Fruit fly (Drosophila melanogaster): Measurements from ENCODE around the gene CG11696.
A peak's percentile ranks its signal among the peaks of the same experiment; 100 is the strongest.

Gene CG11696

DNA sequence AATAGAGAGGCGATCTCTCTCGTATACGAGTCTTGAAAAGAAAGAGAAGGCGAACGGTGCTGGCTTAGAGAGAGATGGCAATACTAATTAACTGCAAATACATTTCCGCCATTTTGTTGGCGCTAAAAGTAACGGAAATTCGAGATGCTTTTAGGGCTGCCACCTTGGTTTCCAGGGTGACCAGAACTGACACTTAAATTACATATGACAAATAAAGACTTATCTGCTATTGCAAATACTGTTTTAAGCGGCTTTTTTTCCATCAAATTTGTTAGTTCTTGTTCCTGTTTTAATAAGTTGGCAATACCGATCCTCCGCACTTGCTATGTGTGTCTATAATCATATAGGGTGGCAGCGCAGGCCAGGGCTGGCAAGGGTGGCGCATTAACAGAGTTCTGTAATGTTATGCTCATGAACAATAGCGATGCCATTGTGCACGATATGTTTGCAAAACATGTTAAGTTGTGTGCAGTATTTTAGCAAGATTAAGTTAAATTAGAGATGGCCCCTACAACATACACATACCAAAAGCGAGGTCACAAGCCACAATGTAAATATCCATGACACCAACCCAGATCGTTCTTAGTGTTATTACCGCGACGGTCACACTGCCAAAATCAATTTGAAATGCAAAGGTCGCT lies 6.8 kb downstream of the CG11696 start, which contains the start of gene nod (continued):
- peak; percentile 56 for TF ChIP-seq Atf6 (GFP tag; IDR thresholded peaks at IDR 0.05)
- peak; percentile 22 for TF ChIP-seq crc (GFP tag; optimal IDR thresholded peaks at IDR 0.05)
- TF ChIP-seq Dp (GFP tag; optimal IDR thresholded peaks at IDR 0.05) = peak; percentile 82
- TF ChIP-seq Lim3 (GFP tag; IDR thresholded peaks at IDR 0.05) = 0 out of 2 replicates have a peak, but pooled peaks have one; percentile 11
- TF ChIP-seq Adf1 (GFP tag; IDR thresholded peaks at IDR 0.05) = peak; percentile 14; the same call in 1 of the 2 replicates
- no peak for TF ChIP-seq kah (GFP tag; optimal IDR thresholded peaks at IDR 0.05)
- TF ChIP-seq pfk (GFP tag; optimal IDR thresholded peaks at IDR 0.05) = no peak
- peak; percentile 11 for TF ChIP-seq Sry-β (GFP tag; optimal IDR thresholded peaks at IDR 0.05)
- TF ChIP-seq Kr (GFP tag; optimal IDR thresholded peaks at IDR 0.05) = no peak
- peak; percentile 76; the same call in 2 of the 3 replicates for TF ChIP-seq ci (GFP tag; IDR thresholded peaks at IDR 0.05)
- peak; percentile 45 for TF ChIP-seq fd96Cb (tag; optimal IDR thresholded peaks at IDR 0.05)
- TF ChIP-seq CG14860 (GFP tag; IDR thresholded peaks at IDR 0.05; ENCODE audit: partially characterized antibody) = no peak; the same call in 2 of the 3 replicates
- TF ChIP-seq caup (GFP tag; optimal IDR thresholded peaks at IDR 0.05; ENCODE audit: severe bottlenecking) = peak; percentile 68
- TF ChIP-seq nom (GFP tag; optimal IDR thresholded peaks at IDR 0.05) = no peak
- peak; percentile 94 for TF ChIP-seq Ets97D (GFP tag; optimal IDR thresholded peaks at IDR 0.05)
- peak; percentile 41 for TF ChIP-seq CG15696 (tag; optimal IDR thresholded peaks at IDR 0.05)
- TF ChIP-seq CTCF (GFP tag; optimal IDR thresholded peaks at IDR 0.05) = peak; percentile 56
- TF ChIP-seq E2f2 (GFP tag; IDR thresholded peaks at IDR 0.05) = peak; percentile 83
- peak; percentile 63 for TF ChIP-seq CG16813 (GFP tag; IDR thresholded peaks at IDR 0.05; ENCODE audit: partially characterized antibody)
- peak; percentile 55; the same call in 1 of the 3 replicates for TF ChIP-seq CG6791 (GFP tag; IDR thresholded peaks at IDR 0.05; ENCODE audit: partially characterized antibody)
- TF ChIP-seq CG10321 (GFP tag; IDR thresholded peaks at IDR 0.05) = peak; percentile 78
- peak; percentile 32 for TF ChIP-seq CG12071 (GFP tag; optimal IDR thresholded peaks at IDR 0.05)
- peak; percentile 62 for TF ChIP-seq CG14441 (GFP tag; IDR thresholded peaks at IDR 0.05)
- TF ChIP-seq CG11560 (tag; IDR thresholded peaks at IDR 0.05) = peak; percentile 47; the same call in 1 of the 3 replicates
- peak; percentile 40 for TF ChIP-seq CG2875 (GFP tag; optimal IDR thresholded peaks at IDR 0.05)
- TF ChIP-seq CG2116 (GFP tag; optimal IDR thresholded peaks at IDR 0.05) = peak; percentile 69
- no peak for TF ChIP-seq hb (GFP tag; IDR thresholded peaks at IDR 0.05; ENCODE audit: partially characterized antibody)
- peak; percentile 45 for TF ChIP-seq CG1602 (GFP tag; optimal IDR thresholded peaks at IDR 0.05)
- TF ChIP-seq CHES-1-like (GFP tag; optimal IDR thresholded peaks at IDR 0.05) = peak; percentile 51
- peak; percentile 56 for TF ChIP-seq Mes4 (GFP tag; optimal IDR thresholded peaks at IDR 0.05)
- TF ChIP-seq cwo (GFP tag; optimal IDR thresholded peaks at IDR 0.05) = peak; percentile 46
- peak; percentile 76 for TF ChIP-seq sd (tag; optimal IDR thresholded peaks at IDR 0.05)
- TF ChIP-seq dm (GFP tag; optimal IDR thresholded peaks at IDR 0.05) = peak; percentile 31
- peak; percentile 55; the same call in 1 of the 2 replicates for TF ChIP-seq sob (GFP tag; IDR thresholded peaks at IDR 0.05)
- 0 out of 2 replicates have a peak, but pooled peaks have one; percentile 26 for TF ChIP-seq CG11247 (GFP tag; IDR thresholded peaks at IDR 0.05)
- no peak for TF ChIP-seq CG10565 (GFP tag; optimal IDR thresholded peaks at IDR 0.05)
- TF ChIP-seq CG31388 (GFP tag; optimal IDR thresholded peaks at IDR 0.05) = peak; percentile 15
- TF ChIP-seq tin (GFP tag; optimal IDR thresholded peaks at IDR 0.05) = peak; percentile 64
- TF ChIP-seq chn (GFP tag; optimal IDR thresholded peaks at IDR 0.05) = peak; percentile 54
- no peak for TF ChIP-seq BtbVII (GFP tag; optimal IDR thresholded peaks at IDR 0.05)
- peak; percentile 76 for TF ChIP-seq CG11695 (GFP tag; IDR thresholded peaks at IDR 0.05)
- TF ChIP-seq fu2 (GFP tag; optimal IDR thresholded peaks at IDR 0.05) = peak; percentile 66
- no peak for TF ChIP-seq pan (optimal IDR thresholded peaks at IDR 0.05)
- TF ChIP-seq pan (GFP tag; optimal IDR thresholded peaks at IDR 0.05 in 1 of 2, IDR thresholded peaks at IDR 0.05 in 1 of 2) = peak in 1 of 2 experiments; percentile 55
- TF ChIP-seq zen2 (GFP tag; IDR thresholded peaks at IDR 0.05; ENCODE audit: partially characterized antibody) = no peak; the same call in 2 of the 3 replicates
- TF ChIP-seq CG11696 (GFP tag; IDR thresholded peaks at IDR 0.05) = no peak
- no peak for TF ChIP-seq cg (GFP tag; optimal IDR thresholded peaks at IDR 0.05)
- no peak for TF ChIP-seq tio (GFP tag; optimal IDR thresholded peaks at IDR 0.05)
- TF ChIP-seq lab (GFP tag; optimal IDR thresholded peaks at IDR 0.05) = peak; percentile 75

All from whole organism, embryonic.